Worm (Caenorhabditis elegans) whole organism, late embryonic: ENCODE results near the gene Y47D7A.3.

Experiments
- F13H6.1 ChIP-seq: sonication (generic microtip); optimal IDR thresholded peaks from 2 replicates; lab custom pipeline; 2016; ENCODE audit warnings: missing genetic modification characterization, missing compliant biosample characterization
- ama-1 ChIP-seq: fragments of 150-350 bp; optimal IDR thresholded peaks from 2 replicates; lab custom pipeline; 2014
- ceh-24 ChIP-seq: sonication (generic microtip); optimal IDR thresholded peaks from 2 replicates; lab custom pipeline; 2016; ENCODE audit warnings: mild to moderate bottlenecking, missing genetic modification characterization, missing compliant biosample characterization
- che-1 ChIP-seq: sonication (generic microtip); optimal IDR thresholded peaks from 2 replicates; lab custom pipeline; 2016; ENCODE audit warnings: mild to moderate bottlenecking, missing genetic modification characterization, missing compliant biosample characterization
- dve-1 ChIP-seq: sonication (generic microtip); optimal IDR thresholded peaks from 2 replicates; lab custom pipeline; 2017; ENCODE audit warnings: antibody characterized with exemption, mild to moderate bottlenecking, missing genetic modification characterization, missing compliant biosample characterization
- ets-4 ChIP-seq: sonication (generic microtip); optimal IDR thresholded peaks from 2 replicates; lab custom pipeline; 2016; ENCODE audit warnings: missing genetic modification characterization, missing compliant biosample characterization
- hlh-30 ChIP-seq: sonication (generic microtip); optimal IDR thresholded peaks from 2 replicates; lab custom pipeline; 2017; ENCODE audit warnings: antibody characterized with exemption, missing genetic modification characterization, missing compliant biosample characterization; ENCODE audit not compliant: insufficient read depth
- nhr-11 ChIP-seq: fragments of 150-350 bp; optimal IDR thresholded peaks from 2 replicates; lab custom pipeline; 2014; ENCODE audit warnings: missing biosample characterization, missing genetic modification characterization
- odd-2 ChIP-seq: sonication (generic microtip); optimal IDR thresholded peaks from 2 replicates; lab custom pipeline; 2017; ENCODE audit warnings: antibody characterized with exemption, mild to moderate bottlenecking, missing genetic modification characterization, missing compliant biosample characterization
- sox-2 ChIP-seq: fragments of 200-800 bp; sonication (Bioruptor generic); IDR thresholded peaks from 2 replicates; pipeline ENCODE4 v1.3.6; 2022; ENCODE audit warnings: missing genetic modification reagents, missing genetic modification characterization, missing compliant biosample characterization
- ztf-16 ChIP-seq: sonication (generic microtip); optimal IDR thresholded peaks from 2 replicates; lab custom pipeline; 2017; ENCODE audit warnings: missing genetic modification characterization, missing compliant biosample characterization

ce11 chrV:4382298-4382697 is 28.4 kb upstream of the Y47D7A.3 start, which contains the start of gene F13A2.1:
- TF ChIP-seq nhr-11 (tag; lab: Kevin White, UChicago) (no peak), ama-1 (no peak), hlh-30 (tag; lab: Kevin White, UChicago) (no peak), F13H6.1 (tag; lab: Kevin White, UChicago) (no peak), che-1 (tag; lab: Kevin White, UChicago) (no peak), ztf-16 (tag; lab: Kevin White, UChicago) (no peak), odd-2 (tag; lab: Kevin White, UChicago) (no peak), sox-2 (GFP tag; lab: Robert Waterston, UW) (no peak), dve-1 (no peak), ets-4 (tag; lab: Kevin White, UChicago) (no peak), ceh-24 (tag; lab: Kevin White, UChicago) (no peak)
